Worm (Caenorhabditis elegans): Measurements from ENCODE around the gene nxf-1.

DNA sequence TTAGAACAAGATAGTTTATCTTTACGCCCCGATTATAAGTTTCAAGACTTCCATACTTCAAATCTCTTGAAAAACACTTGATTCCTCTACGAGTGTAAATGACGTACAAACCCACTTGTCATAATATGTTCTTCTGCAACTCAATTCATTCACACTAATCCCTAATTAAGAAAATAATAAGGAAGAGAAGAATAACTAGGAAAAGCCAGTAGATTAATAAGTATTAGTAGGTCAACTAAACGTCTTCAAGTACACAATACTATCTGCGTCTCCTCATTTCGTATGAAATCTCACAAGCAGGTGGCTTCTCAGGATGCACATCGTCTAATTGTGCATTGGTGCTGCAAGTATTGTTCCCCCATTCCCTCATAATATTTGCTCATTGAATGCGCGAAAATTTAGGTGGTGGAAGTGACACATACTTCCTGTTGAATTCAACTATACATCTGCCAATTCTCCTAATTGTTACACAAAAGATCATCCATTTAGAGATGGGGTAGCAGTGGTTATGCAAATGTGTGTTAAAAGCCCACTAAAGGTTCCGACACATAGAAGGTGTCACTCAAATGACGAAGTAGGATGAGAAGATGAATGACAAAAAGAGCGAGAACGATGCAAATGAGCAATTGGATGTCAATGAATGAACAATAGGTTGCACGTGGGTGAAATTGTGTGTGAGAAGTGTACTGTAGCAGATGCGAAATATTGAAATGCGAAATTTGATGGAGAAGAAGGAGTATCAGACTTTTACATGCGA, 12.4 kb upstream of the nxf-1 start:
- TF ChIP-seq ztf-16 (tag; optimal IDR thresholded peaks at IDR 0.05) (no peak), T23F11.4 (GFP tag; optimal IDR thresholded peaks at IDR 0.05) (no peak), nhr-11 (tag; optimal IDR thresholded peaks at IDR 0.05) (no peak), Y22D7AL.16 (tag; optimal IDR thresholded peaks at IDR 0.05) (no peak), ceh-34 (tag; optimal IDR thresholded peaks at IDR 0.05) (no peak), fkh-10 (GFP tag; optimal IDR thresholded peaks at IDR 0.05) (no peak), ama-1 (optimal IDR thresholded peaks at IDR 0.05) (no peak), tbx-2 (tag; optimal IDR thresholded peaks at IDR 0.05) (no peak), pha-4 (tag; optimal IDR thresholded peaks at IDR 0.05) (no peak), pag-3 (tag; optimal IDR thresholded peaks at IDR 0.05; ENCODE audit: borderline replicate concordance) (no peak)

All from whole organism, late embryonic.